Worm (Caenorhabditis elegans): ENCODE results near the gene C03B1.6.

DNA sequence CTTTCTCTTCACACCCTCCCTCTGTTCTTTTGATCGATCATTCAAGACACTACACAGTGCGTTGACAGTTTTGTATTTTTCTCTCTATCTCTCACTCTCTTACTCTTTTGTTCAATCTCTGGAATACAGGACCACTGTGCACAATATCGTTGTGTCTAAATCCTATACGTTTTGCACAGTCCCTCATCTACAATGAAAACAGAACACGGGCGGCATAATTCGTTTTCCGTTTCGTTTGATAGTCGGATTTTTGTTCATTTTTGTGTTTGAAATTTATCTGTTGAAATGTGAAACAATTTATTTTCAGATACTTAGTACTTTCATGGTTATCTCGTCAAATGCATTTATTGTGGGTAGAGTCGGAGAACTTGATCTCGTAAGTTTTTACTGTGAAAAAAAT, 8.6 kb upstream of the C03B1.6 start, which contains the start of gene C03B1.7:
- TF ChIP-seq nhr-237 (tag; optimal IDR thresholded peaks at IDR 0.05) (no peak), rnt-1 (tag; optimal IDR thresholded peaks at IDR 0.05) (no peak), ztf-11 (tag; optimal IDR thresholded peaks at IDR 0.05) (no peak), Y116A8C.19 (tag; optimal IDR thresholded peaks at IDR 0.05; ENCODE audit: borderline replicate concordance) (no peak), unc-130 (tag; optimal IDR thresholded peaks at IDR 0.05) (no peak)
